Worm (Caenorhabditis elegans) whole organism, young adult: ENCODE results near the gene cest-6.

ENCODE experiments used
- B0019.2 ChIP-seq: fragments of 200-800 bp; sonication (Bioruptor generic); conservative IDR thresholded peaks from 2 replicates; pipeline ENCODE4 v1.3.6; 2022; ENCODE audit warnings: missing genetic modification reagents, missing genetic modification characterization, missing compliant biosample characterization
- B0035.1 ChIP-seq: sonication (generic microtip); optimal IDR thresholded peaks from 2 replicates; lab custom pipeline; 2016; ENCODE audit warnings: missing genetic modification characterization, mild to moderate bottlenecking, missing compliant biosample characterization, missing genotype, missing genetic modification reagents
- C06A6.2 ChIP-seq: fragments of 200-800 bp; sonication (Bioruptor generic); conservative IDR thresholded peaks from 2 replicates; pipeline ENCODE4 v1.3.6; 2022; ENCODE audit warnings: missing genetic modification characterization, missing compliant biosample characterization
- D2030.7 ChIP-seq: fragments of 200-800 bp; sonication (Bioruptor generic); IDR thresholded peaks from 2 replicates; pipeline ENCODE4 v1.3.6; 2022; ENCODE audit warnings: missing genetic modification reagents, missing genetic modification characterization, missing compliant biosample characterization
- F22D6.2 ChIP-seq: sonication (generic microtip); optimal IDR thresholded peaks from 2 replicates; lab custom pipeline; 2016; ENCODE audit warnings: mild to moderate bottlenecking, missing genetic modification characterization, missing compliant biosample characterization
- F39B2.1 ChIP-seq: fragments of 200-800 bp; sonication (Bioruptor generic); IDR thresholded peaks from 2 replicates; pipeline ENCODE4 v1.3.6; 2022; ENCODE audit warnings: missing genetic modification reagents, missing genetic modification characterization, missing compliant biosample characterization
- F57A8.1 ChIP-seq: fragments of 200-800 bp; sonication (Bioruptor generic); optimal IDR thresholded peaks from 2 replicates; lab custom pipeline; 2018; ENCODE audit warnings: mild to moderate bottlenecking, missing genetic modification characterization, moderate library complexity, missing compliant biosample characterization
- K11D2.4 ChIP-seq: fragments of 200-800 bp; sonication (Bioruptor generic); IDR thresholded peaks from 2 replicates; pipeline ENCODE4 v1.3.6; 2022; ENCODE audit warnings: missing genetic modification reagents, missing genetic modification characterization, missing compliant biosample characterization
- K12H6.12 ChIP-seq: fragments of 200-800 bp; sonication (Bioruptor generic); optimal IDR thresholded peaks from 2 replicates; lab custom pipeline; 2018; ENCODE audit warnings: mild to moderate bottlenecking, missing genetic modification characterization, missing compliant biosample characterization
- T26A5.8 ChIP-seq: sonication (generic microtip); optimal IDR thresholded peaks from 2 replicates; lab custom pipeline; 2016; ENCODE audit warnings: missing genetic modification characterization, missing compliant biosample characterization
- Y56A3A.18 ChIP-seq: fragments of 200-800 bp; sonication (Bioruptor generic); IDR thresholded peaks from 2 replicates; pipeline ENCODE4 v1.3.6; 2022; ENCODE audit warnings: missing genetic modification reagents, missing genetic modification characterization, missing compliant biosample characterization
- akir-1 ChIP-seq: fragments of 200-800 bp; sonication (Bioruptor generic); optimal IDR thresholded peaks from 2 replicates; lab custom pipeline; 2018; ENCODE audit warnings: mild to moderate bottlenecking, missing genetic modification characterization, moderate library complexity, missing compliant biosample characterization
- attf-3 ChIP-seq: fragments of 200-800 bp; sonication (Bioruptor generic); conservative IDR thresholded peaks from 2 replicates; pipeline ENCODE4 v1.3.6; 2022; ENCODE audit warnings: missing genetic modification reagents, missing genetic modification characterization, missing compliant biosample characterization
- attf-5 ChIP-seq: fragments of 200-800 bp; sonication (Bioruptor generic); optimal IDR thresholded peaks from 2 replicates; lab custom pipeline; 2018; ENCODE audit warnings: mild to moderate bottlenecking, missing genetic modification characterization, missing compliant biosample characterization
- bed-1 ChIP-seq: fragments of 200-800 bp; sonication (Bioruptor generic); IDR thresholded peaks from 2 replicates; pipeline ENCODE4 v1.3.6; 2022; ENCODE audit warnings: missing genetic modification reagents, missing genetic modification characterization, missing compliant biosample characterization
- cebp-1 ChIP-seq, 2 experiments: fragments of 200-800 bp in 1 of 2; sonication (Bioruptor generic) in 1 of 2; sonication (generic microtip) in 1 of 2; IDR thresholded peaks in 1 of 2; optimal IDR thresholded peaks in 1 of 2; 2 replicates each; pipeline versions ENCODE4 v1.3.6 to Lab custom; 2017 to 2022; ENCODE audit warnings: missing compliant biosample characterization in 2 of 2, missing genetic modification characterization in 2 of 2, mild to moderate bottlenecking in 1 of 2, missing genetic modification reagents in 1 of 2, moderate library complexity in 1 of 2
- ceh-100 ChIP-seq: fragments of 200-800 bp; sonication (Bioruptor generic); IDR thresholded peaks from 2 replicates; pipeline ENCODE4 v1.3.6; 2022; ENCODE audit warnings: missing genetic modification reagents, missing genetic modification characterization, missing compliant biosample characterization
- ceh-27 ChIP-seq: fragments of 200-800 bp; sonication (Bioruptor generic); optimal IDR thresholded peaks from 2 replicates; lab custom pipeline; 2018; ENCODE audit warnings: mild to moderate bottlenecking, missing genetic modification characterization, moderate library complexity, missing compliant biosample characterization
- ceh-58 ChIP-seq: fragments of 200-800 bp; sonication (Bioruptor generic); IDR thresholded peaks from 2 replicates; pipeline ENCODE4 v1.3.6; 2022; ENCODE audit warnings: missing genetic modification characterization, missing compliant biosample characterization
- ceh-79 ChIP-seq: sonication (generic microtip); optimal IDR thresholded peaks from 2 replicates; lab custom pipeline; 2017; ENCODE audit warnings: mild to moderate bottlenecking, missing genetic modification characterization, missing compliant biosample characterization
- ceh-91 ChIP-seq: fragments of 200-800 bp; sonication (Bioruptor generic); IDR thresholded peaks from 2 replicates; pipeline ENCODE4 v1.3.6; 2022; ENCODE audit warnings: missing genetic modification reagents, missing genetic modification characterization, missing compliant biosample characterization
- die-1 ChIP-seq: sonication (generic microtip); optimal IDR thresholded peaks from 2 replicates; lab custom pipeline; 2016; ENCODE audit warnings: missing genotype, mild to moderate bottlenecking, missing genetic modification characterization, missing compliant biosample characterization
- egl-44 ChIP-seq: fragments of 200-800 bp; sonication (Bioruptor generic); IDR thresholded peaks from 2 replicates; pipeline ENCODE4 v1.3.6; 2022; ENCODE audit warnings: missing genetic modification reagents, missing genetic modification characterization, missing compliant biosample characterization
- gei-17 ChIP-seq: fragments of 200-800 bp; sonication (Bioruptor generic); optimal IDR thresholded peaks from 2 replicates; lab custom pipeline; 2018; ENCODE audit warnings: mild to moderate bottlenecking, missing genetic modification characterization, missing compliant biosample characterization
- hlh-12 ChIP-seq: sonication (generic microtip); optimal IDR thresholded peaks from 2 replicates; lab custom pipeline; 2016; ENCODE audit warnings: missing genetic modification characterization, missing compliant biosample characterization
- hmg-1.2 ChIP-seq: fragments of 200-800 bp; sonication (Bioruptor generic); IDR thresholded peaks from 2 replicates; pipeline ENCODE4 v1.3.6; 2022; ENCODE audit warnings: missing genetic modification reagents, missing genetic modification characterization, missing compliant biosample characterization
- hsf-1 ChIP-seq: fragments of 200-800 bp; sonication (Bioruptor generic); IDR thresholded peaks from 2 replicates; pipeline ENCODE4 v1.3.6; 2022; ENCODE audit warnings: missing genetic modification reagents, missing genetic modification characterization, missing compliant biosample characterization
- let-526 ChIP-seq: fragments of 200-800 bp; sonication (Bioruptor generic); IDR thresholded peaks from 2 replicates; pipeline ENCODE4 v1.3.6; 2022; ENCODE audit warnings: missing genetic modification reagents, missing genetic modification characterization, missing compliant biosample characterization
- lin-26 ChIP-seq: fragments of 200-800 bp; sonication (Bioruptor generic); IDR thresholded peaks from 2 replicates; pipeline ENCODE4 v1.3.6; 2022; ENCODE audit warnings: missing genetic modification reagents, missing genetic modification characterization, missing compliant biosample characterization
- lin-35 ChIP-seq, 3 experiments: fragments of 150-350 bp in 2 of 3; sonication (generic microtip) in 1 of 3; optimal IDR thresholded peaks; 2 replicates each; lab custom pipeline; 2014 to 2018; ENCODE audit warnings: missing biosample characterization in 3 of 3, missing genetic modification characterization in 3 of 3, missing genetic modification reagents in 3 of 3
- lin-40 ChIP-seq: sonication (generic microtip); optimal IDR thresholded peaks from 2 replicates; lab custom pipeline; 2016; ENCODE audit warnings: missing genetic modification characterization, mild to moderate bottlenecking, missing compliant biosample characterization, missing genotype, missing genetic modification reagents
- lin-54 ChIP-seq: fragments of 200-800 bp; sonication (Bioruptor generic); optimal IDR thresholded peaks from 2 replicates; lab custom pipeline; 2018; ENCODE audit warnings: mild to moderate bottlenecking, missing genetic modification characterization, missing compliant biosample characterization
- madf-10 ChIP-seq: sonication (generic microtip); optimal IDR thresholded peaks from 2 replicates; lab custom pipeline; 2016; ENCODE audit warnings: mild to moderate bottlenecking, missing genetic modification characterization, missing compliant biosample characterization
- mxl-1 ChIP-seq: sonication (generic microtip); optimal IDR thresholded peaks from 2 replicates; lab custom pipeline; 2016; ENCODE audit warnings: missing genetic modification characterization, missing compliant biosample characterization
- nhr-80 ChIP-seq: sonication (generic microtip); optimal IDR thresholded peaks from 2 replicates; lab custom pipeline; 2016; ENCODE audit warnings: missing genetic modification characterization, missing compliant biosample characterization
- rcor-1 ChIP-seq: fragments of 200-800 bp; sonication (Bioruptor generic); IDR thresholded peaks from 2 replicates; pipeline ENCODE4 v1.3.6; 2022; ENCODE audit warnings: missing genetic modification reagents, missing genetic modification characterization, missing compliant biosample characterization
- snpc-4 ChIP-seq, 5 experiments: fragments of 150-350 bp in 1 of 5; sonication (generic microtip) in 4 of 5; optimal IDR thresholded peaks; 2 replicates each; lab custom pipeline; 2014 to 2018; ENCODE audit warnings: missing genetic modification characterization in 5 of 5, missing biosample characterization in 3 of 5, antibody characterized with exemption in 2 of 5, mild to moderate bottlenecking in 2 of 5, missing compliant biosample characterization in 2 of 5, missing genotype in 2 of 5, moderate library complexity in 2 of 5, missing genetic modification reagents in 1 of 5
- somi-1 ChIP-seq: fragments of 200-800 bp; sonication (Bioruptor generic); optimal IDR thresholded peaks from 2 replicates; lab custom pipeline; 2018; ENCODE audit warnings: mild to moderate bottlenecking, missing genetic modification characterization, missing compliant biosample characterization
- sptf-2 ChIP-seq: fragments of 200-800 bp; sonication (Bioruptor generic); optimal IDR thresholded peaks from 2 replicates; lab custom pipeline; 2018; ENCODE audit warnings: mild to moderate bottlenecking, missing genetic modification characterization, missing compliant biosample characterization
- tbx-9 ChIP-seq: sonication (generic microtip); optimal IDR thresholded peaks from 2 replicates; lab custom pipeline; 2016; ENCODE audit warnings: borderline replicate concordance, missing genetic modification characterization, inconsistent platforms, missing compliant biosample characterization
- tlf-1 ChIP-seq: fragments of 200-800 bp; sonication (Bioruptor generic); optimal IDR thresholded peaks from 2 replicates; lab custom pipeline; 2018; ENCODE audit warnings: mild to moderate bottlenecking, missing genetic modification characterization, missing compliant biosample characterization
- ztf-25 ChIP-seq: fragments of 200-800 bp; sonication (Bioruptor generic); IDR thresholded peaks from 2 replicates; pipeline ENCODE4 v1.3.6; 2022; ENCODE audit warnings: missing genetic modification reagents, missing genetic modification characterization, missing compliant biosample characterization
- ztf-3 ChIP-seq: fragments of 200-800 bp; sonication (Bioruptor generic); optimal IDR thresholded peaks from 2 replicates; lab custom pipeline; 2018; ENCODE audit warnings: mild to moderate bottlenecking, missing genetic modification characterization, missing compliant biosample characterization
- ztf-6 ChIP-seq: fragments of 200-800 bp; sonication (Bioruptor generic); IDR thresholded peaks from 2 replicates; pipeline ENCODE4 v1.3.6; 2022; ENCODE audit warnings: missing genetic modification reagents, missing genetic modification characterization, missing compliant biosample characterization

cest-6 gene

DNA sequence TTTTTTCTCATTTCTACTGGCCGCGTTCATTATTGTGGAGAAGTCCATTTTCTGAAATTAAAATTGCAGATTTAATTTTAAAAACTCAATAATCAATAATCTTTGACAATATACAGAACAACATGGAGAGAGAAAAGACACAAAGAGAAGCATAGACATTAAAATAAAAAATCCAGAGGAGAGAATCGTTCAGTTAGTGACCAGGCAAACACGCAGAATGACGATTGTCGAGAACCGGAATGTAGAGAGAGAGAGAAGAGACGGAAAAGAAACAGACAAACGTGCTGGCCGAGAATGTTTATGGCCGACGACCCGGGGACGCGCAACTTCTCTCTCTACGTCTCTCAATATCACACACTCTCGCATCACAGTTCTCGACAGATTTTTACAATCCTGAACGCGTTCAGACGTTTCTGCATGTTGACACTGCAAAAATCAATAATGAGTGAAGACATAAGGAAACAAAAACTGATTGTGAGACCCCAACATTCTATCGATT is 40.7 kb downstream of the cest-6 start, which contains the start of the genes T05A12.3 and T05A12.4 (continued):
- TF ChIP-seq rcor-1 (GFP tag; lab: Robert Waterston, UW) (no peak; the same call in none of the 2 replicates), Y56A3A.18 (no peak), lin-40 (tag; lab: Kevin White, UChicago) (no peak), D2030.7 (GFP tag; lab: Robert Waterston, UW) (peak; percentile 71), ceh-91 (no peak; the same call in 1 of the 2 replicates), egl-44 (GFP tag; lab: Robert Waterston, UW) (peak; percentile 56; the same call in 1 of the 2 replicates), ceh-100 (GFP tag; lab: Robert Waterston, UW) (no peak)

DNA sequence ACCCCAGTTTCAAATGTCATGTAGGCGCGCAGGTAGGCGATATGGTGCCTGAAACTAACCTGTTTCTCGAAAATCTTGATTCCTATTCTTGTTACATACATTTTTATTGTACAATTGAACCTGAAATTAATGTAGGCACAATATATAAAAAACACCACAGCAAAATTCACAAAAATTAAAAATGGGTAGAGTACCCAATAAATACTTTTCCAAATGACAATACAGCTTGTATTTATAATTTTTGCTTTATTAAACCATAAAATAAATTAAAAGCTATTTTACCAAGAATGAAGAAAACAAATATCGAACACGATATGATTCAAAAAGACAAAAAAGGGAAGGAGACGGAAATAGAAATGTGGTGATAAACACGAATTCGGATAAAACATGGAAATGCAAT is 45.0 kb downstream of the cest-6 start, which contains the start of gene tre-2:
Gene tre-2 (minus strand): TSS at position 101 of the 400 bp plus-strand sequence.
- TF ChIP-seq bed-1 (GFP tag; lab: Robert Waterston, UW) (no peak), lin-26 (GFP tag; lab: Robert Waterston, UW) (no peak), tlf-1 (no peak), D2030.7 (GFP tag; lab: Robert Waterston, UW) (no peak), lin-35 (GFP tag; optimal IDR thresholded peaks at IDR 0.05; lab: Kevin White, UChicago) (no peak), ceh-79 (tag; lab: Kevin White, UChicago) (no peak), ceh-58 (GFP tag; lab: Robert Waterston, UW) (no peak), ztf-3 (GFP tag; lab: Kevin White, UChicago) (no peak), ceh-100 (GFP tag; lab: Robert Waterston, UW) (no peak), hsf-1 (no peak), Y56A3A.18 (no peak), madf-10 (no peak), rcor-1 (GFP tag; lab: Robert Waterston, UW) (no peak), snpc-4 (GFP tag; optimal IDR thresholded peaks at IDR 0.05; lab: Kevin White, UChicago) (no peak), snpc-4 (tag; optimal IDR thresholded peaks at IDR 0.05; lab: Kevin White, UChicago) (no peak), attf-5 (GFP tag; lab: Kevin White, UChicago) (no peak), B0019.2 (no peak), attf-3 (no peak), F57A8.1 (GFP tag; lab: Kevin White, UChicago) (no peak)

DNA sequence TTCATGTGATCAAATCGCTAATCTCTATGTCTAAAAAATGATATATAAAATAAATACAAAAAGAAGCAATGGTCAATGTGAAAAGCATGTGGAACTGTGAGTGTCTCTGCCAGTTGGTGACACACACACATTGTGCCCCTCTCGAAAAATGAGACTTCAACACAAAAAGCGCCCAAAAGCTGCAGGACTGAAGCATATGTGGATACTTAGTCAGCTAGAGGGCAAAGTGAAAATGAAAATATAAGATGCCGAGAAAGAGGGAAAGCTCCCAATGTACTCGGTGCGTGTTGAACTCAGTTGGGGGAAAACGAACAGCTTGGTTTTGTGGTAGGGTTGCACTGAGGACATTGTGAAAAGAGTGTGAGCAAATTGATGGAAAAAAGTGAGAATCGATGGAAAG is 47.1 kb downstream of the cest-6 start:
- no peak for TF ChIP-seq T26A5.8 (tag; lab: Kevin White, UChicago)
- peak; percentile 23 for TF ChIP-seq lin-40 (tag; lab: Kevin White, UChicago)
- no peak for TF ChIP-seq sptf-2 (GFP tag; lab: Kevin White, UChicago)
- no peak for TF ChIP-seq B0035.1 (tag; lab: Kevin White, UChicago)
- no peak for TF ChIP-seq tbx-9 (tag; lab: Kevin White, UChicago)
- no peak for TF ChIP-seq let-526 (GFP tag; lab: Robert Waterston, UW)
- TF ChIP-seq hlh-12 (tag; lab: Kevin White, UChicago) = no peak
- no peak for TF ChIP-seq attf-3
- TF ChIP-seq lin-54 (GFP tag; lab: Kevin White, UChicago) = no peak
- TF ChIP-seq K11D2.4 = peak; percentile 60; the same call in 1 of the 2 replicates
- peak; percentile 22; the same call in 1 of the 2 replicates for TF ChIP-seq hmg-1.2 (GFP tag; lab: Robert Waterston, UW)
- 0 out of 2 replicates have a peak, but pooled peaks have one; percentile 21 for TF ChIP-seq C06A6.2 (GFP tag; lab: Robert Waterston, UW)
- no peak for TF ChIP-seq nhr-80
- TF ChIP-seq K12H6.12 = peak; percentile 55
- TF ChIP-seq ceh-27 (GFP tag; lab: Kevin White, UChicago) = peak; percentile 36
- TF ChIP-seq akir-1 (GFP tag; lab: Kevin White, UChicago) = no peak
- TF ChIP-seq F39B2.1 (GFP tag; lab: Robert Waterston, UW) = no peak
- TF ChIP-seq lin-35 (GFP tag; optimal IDR thresholded peaks at IDR 0.05; lab: Kevin White, UChicago) = no peak
- peak; percentile 18 for TF ChIP-seq somi-1 (GFP tag; lab: Kevin White, UChicago)
- TF ChIP-seq ztf-25 = no peak
- TF ChIP-seq gei-17 (GFP tag; lab: Kevin White, UChicago) = no peak
- TF ChIP-seq ztf-6 (GFP tag; lab: Robert Waterston, UW) = no peak
- no peak for TF ChIP-seq mxl-1 (tag; lab: Kevin White, UChicago)
- TF ChIP-seq F22D6.2 (tag; lab: Kevin White, UChicago) = no peak
- TF ChIP-seq cebp-1 (GFP tag; IDR thresholded peaks at IDR 0.05; lab: Robert Waterston, UW) = no peak
- TF ChIP-seq cebp-1 (tag; optimal IDR thresholded peaks at IDR 0.05; lab: Kevin White, UChicago) = peak; percentile 55
- no peak for TF ChIP-seq die-1 (tag; lab: Kevin White, UChicago)
